Worm (Caenorhabditis elegans) whole organism, late embryonic: ENCODE results near the gene stdh-2.

Experiments
- C38D4.7 ChIP-seq: fragments of 200-800 bp; sonication (Bioruptor generic); optimal IDR thresholded peaks from 2 replicates; lab custom pipeline; 2018; ENCODE audit warnings: mild to moderate bottlenecking, missing genetic modification characterization, moderate library complexity, missing compliant biosample characterization
- F13H6.1 ChIP-seq: sonication (generic microtip); optimal IDR thresholded peaks from 2 replicates; lab custom pipeline; 2016; ENCODE audit warnings: missing genetic modification characterization, missing compliant biosample characterization
- K02D7.2 ChIP-seq: sonication (generic microtip); optimal IDR thresholded peaks from 2 replicates; lab custom pipeline; 2017; ENCODE audit warnings: mild to moderate bottlenecking, missing genetic modification characterization, missing compliant biosample characterization
- Y22D7AL.16 ChIP-seq: sonication (generic microtip); optimal IDR thresholded peaks from 2 replicates; lab custom pipeline; 2016; ENCODE audit warnings: missing genetic modification characterization, missing compliant biosample characterization
- ahr-1 ChIP-seq: sonication (generic microtip); optimal IDR thresholded peaks from 2 replicates; lab custom pipeline; 2016; ENCODE audit warnings: missing genetic modification characterization, missing compliant biosample characterization
- ama-1 ChIP-seq: fragments of 150-350 bp; optimal IDR thresholded peaks from 2 replicates; lab custom pipeline; 2014
- ceh-14 ChIP-seq: sonication (generic microtip); optimal IDR thresholded peaks from 2 replicates; lab custom pipeline; 2016; ENCODE audit warnings: missing genotype, missing genetic modification characterization, missing compliant biosample characterization
- ceh-30 ChIP-seq: fragments of 150-350 bp; optimal IDR thresholded peaks from 2 replicates; lab custom pipeline; 2014; ENCODE audit warnings: missing biosample characterization, missing genetic modification characterization
- ceh-31 ChIP-seq: sonication (generic microtip); optimal IDR thresholded peaks from 2 replicates; lab custom pipeline; 2016; ENCODE audit warnings: missing genetic modification characterization, missing compliant biosample characterization
- ceh-48 ChIP-seq: sonication (generic microtip); optimal IDR thresholded peaks from 2 replicates; lab custom pipeline; 2016; ENCODE audit warnings: missing genetic modification characterization, inconsistent platforms, missing compliant biosample characterization
- ceh-6 ChIP-seq: fragments of 200-800 bp; sonication (Bioruptor generic); optimal IDR thresholded peaks from 2 replicates; lab custom pipeline; 2018; ENCODE audit warnings: mild to moderate bottlenecking, missing genetic modification characterization, missing compliant biosample characterization
- ceh-9 ChIP-seq: sonication (generic microtip); optimal IDR thresholded peaks from 2 replicates; lab custom pipeline; 2016; ENCODE audit warnings: mild to moderate bottlenecking, missing genetic modification characterization, inconsistent platforms, missing compliant biosample characterization
- dmd-4 ChIP-seq: sonication (generic microtip); optimal IDR thresholded peaks from 2 replicates; lab custom pipeline; 2016; ENCODE audit warnings: borderline replicate concordance, missing genetic modification characterization, missing compliant biosample characterization
- elt-2 ChIP-seq: sonication (generic microtip); optimal IDR thresholded peaks from 2 replicates; lab custom pipeline; 2016; ENCODE audit warnings: missing genetic modification reagents, missing genetic modification characterization, missing compliant biosample characterization
- elt-4 ChIP-seq: sonication (generic microtip); optimal IDR thresholded peaks from 2 replicates; lab custom pipeline; 2016; ENCODE audit warnings: missing genetic modification characterization, missing compliant biosample characterization
- ets-4 ChIP-seq: sonication (generic microtip); optimal IDR thresholded peaks from 2 replicates; lab custom pipeline; 2016; ENCODE audit warnings: missing genetic modification characterization, missing compliant biosample characterization
- fax-1 ChIP-seq: sonication (generic microtip); optimal IDR thresholded peaks from 2 replicates; lab custom pipeline; 2016; ENCODE audit warnings: missing genotype, missing genetic modification characterization, missing compliant biosample characterization
- fkh-10 ChIP-seq: fragments of 150-350 bp; optimal IDR thresholded peaks from 2 replicates; lab custom pipeline; 2014; ENCODE audit warnings: missing biosample characterization, missing genetic modification reagents, missing genetic modification characterization
- fkh-6 ChIP-seq: sonication (generic microtip); optimal IDR thresholded peaks from 2 replicates; lab custom pipeline; 2016; ENCODE audit warnings: missing genetic modification characterization, missing compliant biosample characterization
- gmeb-2 ChIP-seq: sonication (generic microtip); optimal IDR thresholded peaks from 2 replicates; lab custom pipeline; 2016; ENCODE audit warnings: missing genetic modification characterization, inconsistent platforms, missing compliant biosample characterization
- hlh-13 ChIP-seq: fragments of 200-800 bp; sonication (Bioruptor generic); optimal IDR thresholded peaks from 2 replicates; lab custom pipeline; 2018; ENCODE audit warnings: mild to moderate bottlenecking, missing genetic modification characterization, missing compliant biosample characterization
- hlh-30 ChIP-seq: sonication (generic microtip); optimal IDR thresholded peaks from 2 replicates; lab custom pipeline; 2017; ENCODE audit warnings: antibody characterized with exemption, missing genetic modification characterization, missing compliant biosample characterization; ENCODE audit not compliant: insufficient read depth
- hlh-8 ChIP-seq: sonication (generic microtip); optimal IDR thresholded peaks from 2 replicates; lab custom pipeline; 2016; ENCODE audit warnings: missing genotype, missing genetic modification characterization, missing compliant biosample characterization
- madf-2 ChIP-seq: sonication (generic microtip); optimal IDR thresholded peaks from 2 replicates; lab custom pipeline; 2017; ENCODE audit warnings: missing genetic modification characterization, missing compliant biosample characterization
- nfya-1 ChIP-seq: sonication (generic microtip); optimal IDR thresholded peaks from 2 replicates; lab custom pipeline; 2017; ENCODE audit warnings: missing genetic modification characterization, mild to moderate bottlenecking, missing compliant biosample characterization, antibody characterized with exemption, moderate library complexity
- nhr-11 ChIP-seq: fragments of 150-350 bp; optimal IDR thresholded peaks from 2 replicates; lab custom pipeline; 2014; ENCODE audit warnings: missing biosample characterization, missing genetic modification characterization
- nhr-232 ChIP-seq: sonication (generic microtip); optimal IDR thresholded peaks from 2 replicates; lab custom pipeline; 2016; ENCODE audit warnings: missing genetic modification characterization, missing compliant biosample characterization
- npax-4 ChIP-seq: sonication (generic microtip); optimal IDR thresholded peaks from 2 replicates; lab custom pipeline; 2016; ENCODE audit warnings: missing genetic modification characterization, missing compliant biosample characterization
- odd-2 ChIP-seq: sonication (generic microtip); optimal IDR thresholded peaks from 2 replicates; lab custom pipeline; 2017; ENCODE audit warnings: antibody characterized with exemption, mild to moderate bottlenecking, missing genetic modification characterization, missing compliant biosample characterization
- pax-1 ChIP-seq: fragments of 150-350 bp; optimal IDR thresholded peaks from 2 replicates; lab custom pipeline; 2014; ENCODE audit warnings: missing biosample characterization, missing genetic modification characterization
- pros-1 ChIP-seq: fragments of 150-350 bp; optimal IDR thresholded peaks from 2 replicates; lab custom pipeline; 2014; ENCODE audit warnings: missing biosample characterization, missing genetic modification reagents, missing genetic modification characterization
- ref-2 ChIP-seq: sonication (generic microtip); optimal IDR thresholded peaks from 2 replicates; lab custom pipeline; 2016; ENCODE audit warnings: missing genetic modification characterization, missing compliant biosample characterization
- rnt-1 ChIP-seq: sonication (generic microtip); optimal IDR thresholded peaks from 2 replicates; lab custom pipeline; 2016; ENCODE audit warnings: missing genetic modification characterization, missing compliant biosample characterization
- sdc-2 ChIP-seq: sonication (generic microtip); optimal IDR thresholded peaks from 2 replicates; lab custom pipeline; 2016; ENCODE audit warnings: missing genotype, missing genetic modification characterization, missing compliant biosample characterization
- syd-9 ChIP-seq: sonication (generic microtip); optimal IDR thresholded peaks from 2 replicates; lab custom pipeline; 2016; ENCODE audit warnings: mild to moderate bottlenecking, missing genetic modification characterization, moderate library complexity, missing compliant biosample characterization
- unc-3 ChIP-seq, 2 experiments: fragments of 200-800 bp in 1 of 2; sonication (Bioruptor generic) in 1 of 2; sonication (generic microtip) in 1 of 2; conservative IDR thresholded peaks in 1 of 2; optimal IDR thresholded peaks in 1 of 2; 2 replicates each; pipeline versions ENCODE4 v1.3.6 to Lab custom; 2016 to 2022; ENCODE audit warnings: missing compliant biosample characterization in 2 of 2, missing genetic modification characterization in 2 of 2, missing genetic modification reagents in 1 of 2
- unc-55 ChIP-seq: sonication (generic microtip); optimal IDR thresholded peaks from 2 replicates; lab custom pipeline; 2017; ENCODE audit warnings: missing biosample characterization, missing genetic modification reagents, missing genetic modification characterization
- zip-5 ChIP-seq: sonication (generic microtip); optimal IDR thresholded peaks from 2 replicates; lab custom pipeline; 2016; ENCODE audit warnings: missing genetic modification characterization, missing compliant biosample characterization

The stdh-2 gene

ce11 chrV:16256395-16256794 is 32.3 kb downstream of the stdh-2 start, which contains the start of gene bgnt-1.3:
TSS of gene bgnt-1.3 (minus strand) at chrV:16256495.
- TF ChIP-seq npax-4 (tag; lab: Kevin White, UChicago), result no peak
- no peak for TF ChIP-seq hlh-30 (tag; lab: Kevin White, UChicago)
- no peak for TF ChIP-seq ceh-6 (GFP tag; lab: Kevin White, UChicago)
- TF ChIP-seq ceh-48 (tag; lab: Kevin White, UChicago), result no peak
- no peak for TF ChIP-seq ahr-1
- TF ChIP-seq unc-55, result no peak
- TF ChIP-seq Y22D7AL.16 (tag; lab: Kevin White, UChicago), result no peak
- TF ChIP-seq elt-4 (tag; lab: Kevin White, UChicago), result no peak
- no peak for TF ChIP-seq nhr-232 (tag; lab: Kevin White, UChicago)
- TF ChIP-seq fkh-10, result no peak
- TF ChIP-seq ceh-30 (tag; lab: Kevin White, UChicago), result no peak
- no peak for TF ChIP-seq rnt-1 (tag; lab: Kevin White, UChicago)
- no peak for TF ChIP-seq ceh-14
- no peak for TF ChIP-seq ets-4 (tag; lab: Kevin White, UChicago)
- no peak for TF ChIP-seq ceh-9 (tag; lab: Kevin White, UChicago)
- TF ChIP-seq pax-1, result no peak

DNA sequence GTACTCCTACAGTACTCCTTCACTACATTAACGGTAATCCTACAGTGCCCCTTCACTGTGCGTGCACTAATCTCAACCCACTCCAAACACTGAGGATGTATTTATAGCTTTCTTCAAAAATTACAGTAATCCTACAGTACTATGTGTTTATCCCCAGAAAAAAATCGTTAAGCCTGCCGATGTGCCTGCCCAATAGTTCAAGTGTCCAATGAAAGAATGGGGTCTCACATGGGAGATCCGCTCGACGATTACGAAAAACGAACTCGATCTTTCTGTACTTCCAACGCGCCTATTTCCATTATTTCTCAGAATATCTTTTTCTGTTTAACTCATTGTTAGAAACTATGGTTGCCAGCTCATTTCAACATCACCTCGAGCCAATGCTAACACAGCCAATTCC is 34.0 kb downstream of the stdh-2 start, which contains the start of gene nhr-218:
Gene nhr-218 (plus strand): TSS at position 301 of the 400 bp plus-strand sequence.
- TF ChIP-seq pros-1 (tag; lab: Kevin White, UChicago), result no peak
- no peak for TF ChIP-seq nfya-1 (tag; lab: Kevin White, UChicago)
- no peak for TF ChIP-seq odd-2 (tag; lab: Kevin White, UChicago)
- TF ChIP-seq elt-4 (tag; lab: Kevin White, UChicago), result no peak
- TF ChIP-seq zip-5 (tag; lab: Kevin White, UChicago), result no peak

DNA sequence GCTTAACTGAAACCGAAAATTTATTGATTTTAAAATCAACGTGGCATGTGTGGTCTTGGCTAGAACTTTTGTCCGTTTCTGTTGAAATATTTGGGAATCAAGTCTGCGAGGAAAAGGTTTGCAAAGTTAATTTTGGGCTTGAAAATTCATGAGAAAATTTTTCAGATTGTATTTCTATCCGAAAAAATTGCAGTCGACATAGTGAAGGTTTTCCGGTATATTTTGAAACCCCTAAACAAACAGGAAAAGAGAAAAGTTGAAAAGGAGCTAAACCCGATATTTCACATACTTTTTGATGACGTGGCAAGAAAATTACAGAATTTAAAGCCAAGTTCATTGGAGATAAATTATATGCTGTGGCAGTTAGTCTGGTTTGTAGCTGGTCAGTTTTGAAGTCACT is 35.6 kb downstream of the stdh-2 start, which contains the start of gene nhr-127:
Gene nhr-127 (plus strand): TSS at position 301 of the 400 bp plus-strand sequence.
- TF ChIP-seq dmd-4 (no peak), madf-2 (tag; lab: Kevin White, UChicago) (no peak), ref-2 (tag; lab: Kevin White, UChicago) (no peak), hlh-8 (tag; lab: Kevin White, UChicago) (no peak), nhr-11 (no peak), elt-4 (tag; lab: Kevin White, UChicago) (no peak), ama-1 (lab: Kevin White, UChicago) (no peak), fkh-10 (no peak), gmeb-2 (tag; lab: Kevin White, UChicago) (no peak), sdc-2 (no peak), K02D7.2 (tag; lab: Kevin White, UChicago) (no peak), unc-55 (no peak), fkh-6 (tag; lab: Kevin White, UChicago) (no peak), ceh-14 (no peak), hlh-13 (GFP tag; lab: Kevin White, UChicago) (no peak), ceh-31 (no peak), ceh-9 (tag; lab: Kevin White, UChicago) (no peak), hlh-30 (tag; lab: Kevin White, UChicago) (no peak), F13H6.1 (tag; lab: Kevin White, UChicago) (no peak)

DNA sequence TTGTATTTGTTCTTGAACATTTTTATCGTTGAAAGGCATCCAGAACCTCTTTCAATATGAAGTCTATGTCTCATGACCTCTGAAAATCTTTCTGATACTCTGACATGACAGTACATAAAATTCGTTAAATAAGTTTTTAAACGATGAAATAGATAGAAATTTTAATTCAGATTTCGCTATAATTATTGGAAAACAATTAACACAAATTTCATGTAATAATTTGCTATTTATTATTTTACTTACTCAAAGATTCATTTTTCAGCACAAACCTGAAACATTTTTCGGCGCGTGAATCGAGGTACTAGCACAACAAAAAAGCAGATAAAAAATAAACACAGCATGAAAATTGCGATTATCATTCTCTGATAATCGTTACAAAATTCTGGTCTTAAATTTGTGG is 42.4 kb downstream of the stdh-2 start, which contains the start of gene T13F3.4:
Gene T13F3.4 (minus strand): TSS at position 101 of the 400 bp plus-strand sequence.
- no peak for TF ChIP-seq fax-1 (tag; lab: Kevin White, UChicago)
- TF ChIP-seq unc-55, result no peak
- no peak for TF ChIP-seq elt-4 (tag; lab: Kevin White, UChicago)
- no peak for TF ChIP-seq hlh-8 (tag; lab: Kevin White, UChicago)
- no peak for TF ChIP-seq fkh-6 (tag; lab: Kevin White, UChicago)
- TF ChIP-seq unc-3 (GFP tag; conservative IDR thresholded peaks at IDR 0.05; lab: Robert Waterston, UW), result no peak
- TF ChIP-seq unc-3 (tag; optimal IDR thresholded peaks at IDR 0.05; lab: Kevin White, UChicago), result no peak
- TF ChIP-seq C38D4.7 (GFP tag; lab: Kevin White, UChicago), result no peak
- TF ChIP-seq hlh-30 (tag; lab: Kevin White, UChicago), result no peak
- TF ChIP-seq elt-2 (tag; lab: Kevin White, UChicago), result no peak
- TF ChIP-seq fkh-10, result no peak
- no peak for TF ChIP-seq syd-9 (tag; lab: Kevin White, UChicago)
- TF ChIP-seq ama-1 (lab: Kevin White, UChicago), result no peak
